Fruit fly (Drosophila melanogaster): ENCODE data around the gene Scamp.
A peak's percentile ranks its signal among the peaks of the same experiment; 100 is the strongest.

Gene Scamp

DNA sequence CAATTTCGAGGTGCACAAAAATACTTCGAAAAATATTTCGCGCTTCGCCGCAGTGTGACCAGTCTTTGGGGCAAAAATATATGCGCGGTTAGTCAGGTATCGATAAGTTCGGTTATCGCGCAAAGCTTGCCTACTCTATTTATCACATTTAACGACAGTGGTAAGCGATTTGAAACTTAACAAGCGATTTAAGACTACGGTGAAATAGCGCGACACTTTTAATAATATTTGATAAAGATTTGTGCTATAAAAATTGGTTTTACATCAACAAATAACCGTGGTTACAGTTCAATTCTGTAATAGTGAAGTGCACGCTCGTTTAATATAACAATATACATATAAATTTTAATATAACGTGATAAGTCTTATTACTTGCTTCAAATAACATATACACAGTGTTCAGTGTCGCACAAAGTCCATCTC is 25.7 kb upstream of the Scamp start, which contains the start of gene mh:
Gene mh (minus strand): TSS at position 34 of the 423 bp plus-strand sequence.
- no peak for TF ChIP-seq fd96Ca (GFP tag; IDR thresholded peaks at IDR 0.05)
- TF ChIP-seq CG32121 (GFP tag; IDR thresholded peaks at IDR 0.05) = peak; percentile 20; the same call in 1 of the 2 replicates

DNA sequence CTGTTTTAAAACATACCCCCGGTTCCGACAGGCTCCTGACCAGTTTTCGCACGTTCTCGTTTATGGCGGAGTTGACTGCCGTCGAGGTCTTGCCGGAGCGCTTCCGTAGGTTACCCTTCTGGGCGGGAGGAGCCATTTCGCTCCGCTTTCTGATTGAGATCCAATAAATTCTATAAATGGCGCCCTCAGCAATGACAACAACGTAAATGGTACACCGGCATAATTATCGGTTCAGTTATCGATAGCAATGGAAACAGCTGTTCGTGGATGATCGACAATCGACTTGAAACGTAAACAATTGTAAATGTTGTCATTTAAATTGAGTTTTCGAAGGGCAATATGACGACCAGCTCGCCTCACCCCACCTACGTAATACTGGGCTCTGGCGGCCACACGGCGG is 22.2 kb upstream of the Scamp start, which contains the start of the genes Grip128 and Alg14:
Gene Grip128 (minus strand): TSS at position 216 of the 400 bp plus-strand sequence.
Gene Alg14 (plus strand): TSS at position 261 of the 400 bp plus-strand sequence.
- TF ChIP-seq CG13204 (GFP tag; optimal IDR thresholded peaks at IDR 0.05) = no peak
- TF ChIP-seq CG12605 (GFP tag; IDR thresholded peaks at IDR 0.05) = no peak
- no peak for TF ChIP-seq Pif1B (GFP tag; optimal IDR thresholded peaks at IDR 0.05)
- TF ChIP-seq CG8301 (tag; optimal IDR thresholded peaks at IDR 0.05) = no peak
- no peak for TF ChIP-seq CG10348 (GFP tag; IDR thresholded peaks at IDR 0.05)
- no peak for TF ChIP-seq CG4496 (GFP tag; IDR thresholded peaks at IDR 0.05)
- no peak for TF ChIP-seq Pif1A (GFP tag; optimal IDR thresholded peaks at IDR 0.05)
- no peak for TF ChIP-seq CG32121 (GFP tag; IDR thresholded peaks at IDR 0.05)
- TF ChIP-seq CG14655 (GFP tag; optimal IDR thresholded peaks at IDR 0.05) = no peak
- TF ChIP-seq Snoo (tag; optimal IDR thresholded peaks at IDR 0.05) = no peak
- TF ChIP-seq Ets98B (GFP tag; IDR thresholded peaks at IDR 0.05) = no peak
- no peak for TF ChIP-seq fd96Ca (GFP tag; IDR thresholded peaks at IDR 0.05)
- no peak for TF ChIP-seq CG17806 (tag; optimal IDR thresholded peaks at IDR 0.05)
- TF ChIP-seq D1 (tag; optimal IDR thresholded peaks at IDR 0.05) = no peak
- TF ChIP-seq EcR (GFP tag; optimal IDR thresholded peaks at IDR 0.05) = no peak
- no peak for TF ChIP-seq CG8159 (tag; optimal IDR thresholded peaks at IDR 0.05)
- no peak for TF ChIP-seq gl (tag; optimal IDR thresholded peaks at IDR 0.05)
- TF ChIP-seq CG34367 (tag; optimal IDR thresholded peaks at IDR 0.05) = no peak
- no peak for TF ChIP-seq CG15710 (tag; optimal IDR thresholded peaks at IDR 0.05)
- no peak for TF ChIP-seq CG9948 (tag; optimal IDR thresholded peaks at IDR 0.05)

DNA sequence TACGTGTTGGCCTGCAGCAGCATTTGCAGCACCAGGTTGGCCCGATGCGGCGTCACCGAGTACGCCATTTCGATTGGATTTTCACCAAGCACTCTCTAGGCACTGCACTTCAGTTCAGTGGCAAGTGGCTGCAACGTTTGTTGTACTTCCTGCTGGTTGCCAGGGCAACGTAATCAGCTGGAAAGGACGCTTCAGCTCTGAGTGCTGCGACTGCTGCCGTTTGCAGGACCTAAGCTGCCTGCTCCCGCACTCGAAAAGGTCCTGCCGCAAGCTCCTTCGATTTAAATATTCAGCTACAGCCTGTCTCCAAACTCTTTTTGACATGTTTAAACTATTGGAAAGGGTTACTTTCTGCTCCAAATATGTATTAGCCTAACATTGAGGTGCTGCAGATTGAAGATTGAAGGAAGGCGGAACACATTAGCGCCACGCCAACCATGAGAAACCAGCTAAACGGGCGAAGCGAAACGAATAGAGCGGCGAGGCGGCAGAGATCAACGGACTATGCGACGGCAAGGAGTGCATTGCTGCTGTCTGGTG is 17.8 kb upstream of the Scamp start, which contains the start of the genes CG15642 and CG15641:
Gene CG15642 (minus strand): TSS at position 356 of the 540 bp plus-strand sequence.
Gene CG15641 (plus strand): TSS at position 490 of the 540 bp plus-strand sequence.
- no peak for TF ChIP-seq fd96Ca (GFP tag; IDR thresholded peaks at IDR 0.05)

DNA sequence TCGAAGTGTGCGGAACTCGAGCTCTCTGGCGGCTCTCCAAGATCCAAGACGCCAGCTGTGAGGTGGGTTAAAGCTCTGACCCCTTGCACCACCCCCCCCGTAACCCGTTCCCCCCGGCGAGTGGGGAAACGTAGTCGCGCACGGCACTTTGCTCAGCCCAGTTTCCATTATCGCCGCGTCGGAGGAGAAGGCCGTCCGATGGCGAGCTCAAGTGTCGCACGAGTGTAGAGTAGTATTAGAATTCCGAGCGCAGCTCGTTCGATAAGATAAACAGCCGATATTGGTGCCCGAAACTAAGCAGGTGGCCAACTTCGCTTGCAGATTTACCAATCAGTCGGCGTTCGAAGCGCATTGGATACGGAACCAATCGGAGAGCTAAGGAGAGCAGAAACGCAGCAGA is 15.7 kb upstream of the Scamp start:
- TF ChIP-seq CG13204 (GFP tag; optimal IDR thresholded peaks at IDR 0.05) (no peak), EcR (GFP tag; optimal IDR thresholded peaks at IDR 0.05) (peak; percentile 70), CG34367 (tag; optimal IDR thresholded peaks at IDR 0.05) (no peak), D1 (tag; optimal IDR thresholded peaks at IDR 0.05) (no peak), CG17806 (tag; optimal IDR thresholded peaks at IDR 0.05) (no peak), Pif1A (GFP tag; optimal IDR thresholded peaks at IDR 0.05) (no peak), Pif1B (GFP tag; optimal IDR thresholded peaks at IDR 0.05) (no peak), fd96Ca (GFP tag; IDR thresholded peaks at IDR 0.05) (0 out of 3 replicates have a peak, but pooled peaks have one; percentile 43), CG4496 (GFP tag; IDR thresholded peaks at IDR 0.05) (peak; percentile 93), gl (tag; optimal IDR thresholded peaks at IDR 0.05) (no peak), Snoo (tag; optimal IDR thresholded peaks at IDR 0.05) (no peak), CG8159 (tag; optimal IDR thresholded peaks at IDR 0.05) (no peak), CG32121 (GFP tag; IDR thresholded peaks at IDR 0.05) (0 out of 2 replicates have a peak, but pooled peaks have one; percentile 30)

DNA sequence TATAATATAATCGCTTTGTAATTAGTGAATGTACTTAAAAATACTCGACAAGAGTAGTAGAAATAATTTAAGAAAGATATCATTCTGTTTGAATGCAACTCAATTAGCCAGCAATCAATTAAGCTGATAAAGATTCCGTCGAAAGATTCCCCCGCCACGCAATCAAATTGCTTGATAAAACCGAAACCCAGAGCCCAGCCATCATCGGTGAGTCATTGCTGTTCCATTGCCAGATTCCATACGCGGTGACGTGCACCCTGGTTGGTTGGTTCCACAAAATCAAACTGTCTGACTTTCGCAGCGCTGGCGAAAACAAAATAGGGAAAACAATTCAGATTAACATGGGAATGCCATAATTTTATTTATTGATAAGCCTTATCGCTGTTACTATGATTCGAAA is 14.8 kb upstream of the Scamp start:
- TF ChIP-seq CG8159 (tag; optimal IDR thresholded peaks at IDR 0.05) (no peak), CG15710 (tag; optimal IDR thresholded peaks at IDR 0.05) (no peak), Pif1B (GFP tag; optimal IDR thresholded peaks at IDR 0.05) (no peak), Snoo (tag; optimal IDR thresholded peaks at IDR 0.05) (no peak), CG17806 (tag; optimal IDR thresholded peaks at IDR 0.05) (no peak), EcR (GFP tag; optimal IDR thresholded peaks at IDR 0.05) (no peak), CG10348 (GFP tag; IDR thresholded peaks at IDR 0.05) (no peak)

DNA sequence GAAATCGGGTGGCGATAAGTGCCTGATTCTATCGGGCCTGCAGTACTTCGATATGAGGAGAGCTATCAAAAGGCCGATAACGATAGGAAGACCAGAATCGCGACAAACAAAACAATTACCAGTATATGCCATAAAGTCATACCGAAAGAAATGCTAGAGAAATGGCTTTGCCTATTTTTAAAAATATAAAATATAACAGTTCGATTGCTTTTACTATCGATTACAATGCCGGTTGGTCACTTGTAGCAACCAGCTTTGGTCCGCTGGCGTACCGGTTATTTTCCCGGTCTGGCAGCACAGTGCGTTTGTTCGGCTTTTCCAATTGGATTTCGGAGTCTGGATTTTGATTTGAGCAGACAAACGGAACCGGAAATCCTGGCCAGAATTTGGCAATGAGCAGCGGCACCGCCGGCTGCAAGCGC is 12.8 kb upstream of the Scamp start, which contains the start of the genes shtd, CG6294 and CG6299:
Gene shtd (minus strand): TSS at position 6 of the 422 bp plus-strand sequence.
Gene CG6294 (plus strand): TSS at position 287 of the 422 bp plus-strand sequence.
Gene CG6299 (plus strand): TSS at position 287 of the 422 bp plus-strand sequence.
- TF ChIP-seq CG34367 (tag; optimal IDR thresholded peaks at IDR 0.05) (no peak), Pif1A (GFP tag; optimal IDR thresholded peaks at IDR 0.05) (no peak), CG13204 (GFP tag; optimal IDR thresholded peaks at IDR 0.05) (no peak), CG32121 (GFP tag; IDR thresholded peaks at IDR 0.05) (no peak), CG12605 (GFP tag; IDR thresholded peaks at IDR 0.05) (no peak), Snoo (tag; optimal IDR thresholded peaks at IDR 0.05) (no peak), CG8159 (tag; optimal IDR thresholded peaks at IDR 0.05) (no peak), Ets98B (GFP tag; IDR thresholded peaks at IDR 0.05) (no peak), EcR (GFP tag; optimal IDR thresholded peaks at IDR 0.05) (no peak), CG15710 (tag; optimal IDR thresholded peaks at IDR 0.05) (no peak), rn (GFP tag; IDR thresholded peaks at IDR 0.05) (no peak), gl (tag; optimal IDR thresholded peaks at IDR 0.05) (no peak), CG8301 (tag; optimal IDR thresholded peaks at IDR 0.05) (no peak), CG17806 (tag; optimal IDR thresholded peaks at IDR 0.05) (no peak), CG4496 (GFP tag; IDR thresholded peaks at IDR 0.05) (no peak), CG9948 (tag; optimal IDR thresholded peaks at IDR 0.05) (no peak), CG14655 (GFP tag; optimal IDR thresholded peaks at IDR 0.05) (no peak), fd96Ca (GFP tag; IDR thresholded peaks at IDR 0.05) (no peak), D1 (tag; optimal IDR thresholded peaks at IDR 0.05) (no peak), CG10348 (GFP tag; IDR thresholded peaks at IDR 0.05) (no peak)

Measured in whole organism, pupa.